Worm (Caenorhabditis elegans) whole organism, L4 larva: ENCODE data around the gene nuo-4.
A peak's percentile ranks its signal among the peaks of the same experiment; 100 is the strongest.

Experiments
- ama-1 ChIP-seq: fragments of 150-350 bp; optimal IDR thresholded peaks from 2 replicates; lab custom pipeline; 2014; ENCODE audit warnings: inconsistent platforms, mixed read lengths
- ceh-28 ChIP-seq: fragments of 150-350 bp; optimal IDR thresholded peaks from 2 replicates; lab custom pipeline; 2014; ENCODE audit warnings: missing biosample characterization, missing genetic modification reagents, missing genetic modification characterization
- dmd-6 ChIP-seq: fragments of 200-800 bp; sonication (Bioruptor generic); IDR thresholded peaks from 2 replicates; pipeline ENCODE4 v1.3.6; 2022; ENCODE audit warnings: missing genetic modification reagents, missing genetic modification characterization, missing compliant biosample characterization
- dpl-1 ChIP-seq: fragments of 150-350 bp; optimal IDR thresholded peaks from 2 replicates; lab custom pipeline; 2014; ENCODE audit warnings: missing biosample characterization, missing genetic modification reagents, missing genetic modification characterization
- lin-13 ChIP-seq: fragments of 150-350 bp; optimal IDR thresholded peaks from 2 replicates; lab custom pipeline; 2014; ENCODE audit warnings: missing biosample characterization, missing genetic modification reagents, missing genetic modification characterization
- nhr-237 ChIP-seq: sonication (generic microtip); optimal IDR thresholded peaks from 2 replicates; lab custom pipeline; 2017; ENCODE audit warnings: missing biosample characterization, missing genetic modification characterization
- zag-1 ChIP-seq: fragments of 150-350 bp; optimal IDR thresholded peaks from 2 replicates; lab custom pipeline; 2014; ENCODE audit warnings: missing biosample characterization, missing genetic modification characterization

DNA sequence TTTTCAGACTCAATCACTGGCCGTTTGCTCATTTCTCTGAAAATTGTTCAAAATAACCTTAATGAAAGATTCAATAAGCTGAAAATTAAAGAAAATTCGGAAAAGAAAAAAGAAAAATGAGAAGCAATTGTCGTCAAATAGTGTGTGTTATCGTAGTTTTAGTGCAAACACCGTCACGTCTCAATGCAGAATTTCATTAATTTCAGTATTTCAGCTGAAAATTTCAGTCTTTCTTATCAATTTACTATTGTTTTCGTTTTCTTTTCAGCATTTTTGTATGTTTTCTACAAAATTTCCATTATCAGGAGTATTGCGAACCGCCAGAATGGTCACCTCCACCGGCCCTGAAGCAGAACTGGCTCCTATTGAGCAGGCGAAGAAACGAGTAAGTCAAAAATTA, 35.7 kb downstream of the nuo-4 start, which contains the start of the genes B0280.9 and rpia-1:
- TF ChIP-seq ceh-28 (tag; lab: Kevin White, UChicago) (no peak), zag-1 (no peak), dmd-6 (GFP tag; lab: Robert Waterston, UW) (no peak), dpl-1 (GFP tag; lab: Kevin White, UChicago) (peak; percentile 6), lin-13 (no peak), nhr-237 (tag; lab: Kevin White, UChicago) (no peak), ama-1 (lab: Kevin White, UChicago) (no peak)
